Worm (Caenorhabditis elegans) whole organism, early embryonic: ENCODE results near the gene R11A8.1.

Source experiments
- F13C5.2 ChIP-seq: sonication (generic microtip); optimal IDR thresholded peaks from 2 replicates; lab custom pipeline; 2017; ENCODE audit warnings: mild to moderate bottlenecking, missing genetic modification characterization, inconsistent platforms, missing compliant biosample characterization
- ama-1 ChIP-seq: fragments of 150-350 bp; optimal IDR thresholded peaks from 2 replicates; lab custom pipeline; 2014
- ceh-13 ChIP-seq: fragments of 200-800 bp; sonication (Bioruptor generic); optimal IDR thresholded peaks from 2 replicates; lab custom pipeline; 2018; ENCODE audit warnings: mild to moderate bottlenecking, missing genetic modification characterization, missing compliant biosample characterization
- ceh-36 ChIP-seq: sonication (generic microtip); optimal IDR thresholded peaks from 2 replicates; lab custom pipeline; 2016; ENCODE audit warnings: missing genetic modification characterization, inconsistent platforms, missing compliant biosample characterization
- ets-7 ChIP-seq: sonication (generic microtip); optimal IDR thresholded peaks from 2 replicates; lab custom pipeline; 2016; ENCODE audit warnings: missing genotype, missing genetic modification characterization, missing compliant biosample characterization
- flt-1 ChIP-seq: fragments of 200-800 bp; sonication (Bioruptor generic); IDR thresholded peaks from 2 replicates; pipeline ENCODE4 v1.3.6; 2022; ENCODE audit warnings: missing genetic modification characterization, missing compliant biosample characterization
- hmbx-1 ChIP-seq: sonication (generic microtip); optimal IDR thresholded peaks from 2 replicates; lab custom pipeline; 2016; ENCODE audit warnings: mild to moderate bottlenecking, missing genetic modification characterization, missing compliant biosample characterization
- hmg-4 ChIP-seq: fragments of 200-800 bp; sonication (Bioruptor generic); optimal IDR thresholded peaks from 2 replicates; lab custom pipeline; 2018; ENCODE audit warnings: mild to moderate bottlenecking, missing genetic modification characterization, missing compliant biosample characterization
- hnd-1 ChIP-seq: sonication (generic microtip); optimal IDR thresholded peaks from 2 replicates; lab custom pipeline; 2016; ENCODE audit warnings: missing genetic modification characterization, missing compliant biosample characterization
- sea-1 ChIP-seq: fragments of 200-800 bp; sonication (Bioruptor generic); conservative IDR thresholded peaks from 2 replicates; pipeline ENCODE4 v1.3.6; 2022; ENCODE audit warnings: missing genetic modification characterization, missing compliant biosample characterization
- tbx-37 ChIP-seq: fragments of 200-800 bp; sonication (Bioruptor generic); conservative IDR thresholded peaks from 2 replicates; pipeline ENCODE4 v1.3.6; 2022; ENCODE audit warnings: missing genetic modification reagents, missing genetic modification characterization, missing compliant biosample characterization
- tra-4 ChIP-seq: sonication (generic microtip); optimal IDR thresholded peaks from 2 replicates; lab custom pipeline; 2017; ENCODE audit warnings: missing genetic modification characterization, missing compliant biosample characterization

- no peak for TF ChIP-seq hnd-1 (tag; lab: Kevin White, UChicago)
- no peak for TF ChIP-seq ceh-13
- TF ChIP-seq ama-1 (lab: Kevin White, UChicago) = no peak
- TF ChIP-seq tra-4 = no peak
- TF ChIP-seq ets-7 (tag; lab: Kevin White, UChicago) = no peak
- TF ChIP-seq tbx-37 (GFP tag; lab: Robert Waterston, UW) = no peak
- no peak for TF ChIP-seq hmg-4 (GFP tag; lab: Kevin White, UChicago)
- TF ChIP-seq hmbx-1 (tag; lab: Kevin White, UChicago) = no peak
- TF ChIP-seq ceh-36 (tag; lab: Kevin White, UChicago) = no peak
- TF ChIP-seq sea-1 (GFP tag; lab: Robert Waterston, UW) = no peak
- TF ChIP-seq flt-1 (GFP tag; lab: Robert Waterston, UW) = no peak
- no peak for TF ChIP-seq F13C5.2 (tag; lab: Kevin White, UChicago)
Observed at ce11 chrIV:10310329-10310728, 46.6 kb downstream of the R11A8.1 start, which contains the start of gene R09E10.8.
